Worm (Caenorhabditis elegans): ENCODE results near the gene R10E4.7.
A peak's percentile ranks its signal among the peaks of the same experiment; 100 is the strongest.

- TF ChIP-seq dmd-4 (tag; optimal IDR thresholded peaks at IDR 0.05; ENCODE audit: borderline replicate concordance): peak; percentile 69
- TF ChIP-seq ceh-14 (tag; optimal IDR thresholded peaks at IDR 0.05): peak; percentile 91
- peak; percentile 79 for TF ChIP-seq sdc-2 (tag; optimal IDR thresholded peaks at IDR 0.05)
- TF ChIP-seq ama-1 (optimal IDR thresholded peaks at IDR 0.05): no peak
- TF ChIP-seq nhr-11 (tag; optimal IDR thresholded peaks at IDR 0.05): no peak
- no peak for TF ChIP-seq ahr-1 (tag; optimal IDR thresholded peaks at IDR 0.05)
Observed at ce11 chrIII:4281955-4282618, 12.5 kb upstream of the R10E4.7 start.

Data from whole organism, late embryonic.